Fruit fly (Drosophila melanogaster) whole organism, embryonic: ENCODE measurements around the gene fw.

Source experiments
- Aef1 ChIP-seq: fragments of 200-800 bp; sonication (Bioruptor generic); IDR thresholded peaks from 3 replicates; pipeline ENCODE4 v1.3.6; 2022; ENCODE audit warnings: missing biosample characterization, missing genetic modification characterization
- Awh ChIP-seq: fragments of 200-800 bp; sonication (Bioruptor generic); IDR thresholded peaks from 2 replicates; pipeline ENCODE4, ENCODE4 v1.3.6; 2022; ENCODE audit warnings: missing biosample characterization, missing genetic modification characterization
- Blimp-1 ChIP-seq: fragments of 200-800 bp; sonication (Bioruptor generic); optimal IDR thresholded peaks from 3 replicates; lab custom pipeline; 2018; ENCODE audit warnings: missing biosample characterization, missing genetic modification characterization, mild to moderate bottlenecking, moderate library complexity, missing genetic modification reagents
- CG10366 ChIP-seq: fragments of 200-800 bp; sonication (Bioruptor generic); IDR thresholded peaks from 2 replicates; pipeline ENCODE4 v1.3.6; 2022; ENCODE audit warnings: missing biosample characterization, missing genetic modification characterization
- CG12236 ChIP-seq: fragments of 200-800 bp; sonication (Bioruptor generic); optimal IDR thresholded peaks from 2 replicates; lab custom pipeline; 2016; ENCODE audit warnings: missing biosample characterization, missing genetic modification characterization
- CG12391 ChIP-seq: fragments of 200-800 bp; sonication (Bioruptor generic); optimal IDR thresholded peaks from 3 replicates; lab custom pipeline; 2018; ENCODE audit warnings: missing biosample characterization, mild to moderate bottlenecking, missing genetic modification characterization, moderate library complexity
- CG13775 ChIP-seq: fragments of 200-800 bp; sonication (Bioruptor generic); optimal IDR thresholded peaks from 3 replicates; lab custom pipeline; 2017; ENCODE audit warnings: missing biosample characterization, mild to moderate bottlenecking, missing genetic modification characterization
- CG14710 ChIP-seq: fragments of 200-800 bp; sonication (Bioruptor generic); optimal IDR thresholded peaks from 3 replicates; lab custom pipeline; 2019; ENCODE audit warnings: missing biosample characterization, mild to moderate bottlenecking, missing genetic modification characterization, moderate library complexity
- CG16815 ChIP-seq: fragments of 200-800 bp; sonication (Bioruptor generic); optimal IDR thresholded peaks from 3 replicates; lab custom pipeline; 2017; ENCODE audit warnings: missing biosample characterization, mild to moderate bottlenecking, missing genetic modification characterization
- CG2678 ChIP-seq: fragments of 200-800 bp; sonication (Bioruptor generic); optimal IDR thresholded peaks from 3 replicates; lab custom pipeline; 2019; ENCODE audit warnings: missing biosample characterization, mild to moderate bottlenecking, missing genetic modification characterization, moderate library complexity
- CG2712 ChIP-seq: fragments of 200-800 bp; optimal IDR thresholded peaks from 3 replicates; lab custom pipeline; 2019; ENCODE audit warnings: missing biosample characterization, mild to moderate bottlenecking, missing genetic modification characterization, moderate library complexity
- CG32767 ChIP-seq: fragments of 200-800 bp; sonication (Bioruptor generic); IDR thresholded peaks from 2 replicates; pipeline ENCODE4 v1.3.6; 2022; ENCODE audit warnings: missing biosample characterization, missing genetic modification characterization
- CG32772 ChIP-seq: fragments of 200-800 bp; sonication (Bioruptor generic); IDR thresholded peaks from 2 replicates; pipeline ENCODE4 v1.3.6; 2022; ENCODE audit warnings: missing biosample characterization, missing genetic modification characterization
- CG3407 ChIP-seq: fragments of 200-800 bp; sonication (Bioruptor generic); optimal IDR thresholded peaks from 2 replicates; lab custom pipeline; 2018; ENCODE audit warnings: missing biosample characterization, mild to moderate bottlenecking, missing genetic modification characterization
- CG4360 ChIP-seq: fragments of 200-800 bp; sonication (Bioruptor generic); IDR thresholded peaks from 2 replicates; pipeline ENCODE4 v1.3.6; 2022; ENCODE audit warnings: missing biosample characterization, missing genetic modification characterization
- CG4404 ChIP-seq: fragments of 200-800 bp; sonication (Bioruptor generic); IDR thresholded peaks from 2 replicates; pipeline ENCODE4 v1.3.6; 2022; ENCODE audit warnings: missing biosample characterization, missing genetic modification characterization
- CG4424 ChIP-seq: fragments of 200-800 bp; sonication (Bioruptor generic); optimal IDR thresholded peaks from 3 replicates; lab custom pipeline; 2016; ENCODE audit warnings: missing biosample characterization, missing genetic modification characterization
- CG4707 ChIP-seq: fragments of 200-800 bp; sonication (Bioruptor generic); optimal IDR thresholded peaks from 2 replicates; lab custom pipeline; 2018; ENCODE audit warnings: missing biosample characterization, mild to moderate bottlenecking, missing genetic modification characterization, moderate library complexity
- CG5953 ChIP-seq: fragments of 200-800 bp; sonication (Bioruptor generic); IDR thresholded peaks from 2 replicates; pipeline ENCODE4 v1.3.6; 2022; ENCODE audit warnings: missing biosample characterization, missing genetic modification characterization
- CG6813 ChIP-seq: fragments of 200-800 bp; sonication (Bioruptor generic); optimal IDR thresholded peaks from 2 replicates; lab custom pipeline; 2017; ENCODE audit warnings: missing biosample characterization, missing genetic modification characterization, mild to moderate bottlenecking, moderate library complexity, missing genetic modification reagents
- CG7357 ChIP-seq: fragments of 200-800 bp; sonication (Bioruptor generic); IDR thresholded peaks from 3 replicates; pipeline ENCODE4 v1.3.6; 2022; ENCODE audit warnings: missing biosample characterization, missing genetic modification characterization
- CG7839 ChIP-seq: fragments of 200-800 bp; sonication (Bioruptor generic); optimal IDR thresholded peaks from 3 replicates; lab custom pipeline; 2018; ENCODE audit warnings: missing biosample characterization, mild to moderate bottlenecking, missing genetic modification characterization, moderate library complexity
- CG7928 ChIP-seq: fragments of 200-800 bp; sonication (Bioruptor generic); optimal IDR thresholded peaks from 2 replicates; lab custom pipeline; 2017; ENCODE audit warnings: missing biosample characterization, mild to moderate bottlenecking, missing genetic modification characterization
- CG8924 ChIP-seq: fragments of 200-800 bp; optimal IDR thresholded peaks from 3 replicates; lab custom pipeline; 2019; ENCODE audit warnings: missing biosample characterization, mild to moderate bottlenecking, missing genetic modification characterization, moderate library complexity
- CG9817 ChIP-seq: fragments of 200-800 bp; sonication (Bioruptor generic); optimal IDR thresholded peaks from 2 replicates; lab custom pipeline; 2018; ENCODE audit warnings: missing biosample characterization, mild to moderate bottlenecking, missing genetic modification characterization, moderate library complexity
- E2f2 ChIP-seq: fragments of 200-800 bp; sonication (Bioruptor generic); IDR thresholded peaks from 2 replicates; pipeline ENCODE4 v1.3.6; 2022; ENCODE audit warnings: missing biosample characterization, missing genetic modification characterization
- ERR ChIP-seq: fragments of 200-800 bp; sonication (Bioruptor generic); optimal IDR thresholded peaks from 2 replicates; lab custom pipeline; 2016; ENCODE audit warnings: missing biosample characterization, missing genetic modification characterization
- Fer1 ChIP-seq: fragments of 200-800 bp; sonication (Bioruptor generic); optimal IDR thresholded peaks from 2 replicates; lab custom pipeline; 2017; ENCODE audit warnings: missing biosample characterization, mild to moderate bottlenecking, missing genetic modification characterization
- H2.0 ChIP-seq: fragments of 200-800 bp; sonication (Bioruptor generic); IDR thresholded peaks from 2 replicates; pipeline ENCODE4 v1.3.6; 2022; ENCODE audit warnings: missing biosample characterization, missing genetic modification characterization
- HHEX ChIP-seq: fragments of 200-800 bp; sonication (Bioruptor generic); optimal IDR thresholded peaks from 3 replicates; lab custom pipeline; 2017; ENCODE audit warnings: missing biosample characterization, mild to moderate bottlenecking, missing genetic modification characterization, missing genetic modification reagents
- MBD-R2 ChIP-seq: fragments of 200-800 bp; sonication (Bioruptor generic); IDR thresholded peaks from 2 replicates; pipeline ENCODE4 v1.3.6; 2022; ENCODE audit warnings: missing biosample characterization, missing genetic modification characterization
- Mad ChIP-seq: fragments of 200-800 bp; sonication (Bioruptor generic); optimal IDR thresholded peaks from 2 replicates; lab custom pipeline; 2016; ENCODE audit warnings: missing biosample characterization, missing genetic modification characterization
- Med ChIP-seq: fragments of 200-800 bp; sonication (Bioruptor generic); peaks from one replicate; lab custom pipeline; 2016; ENCODE audit warnings: missing biosample characterization, missing genetic modification characterization, mild to moderate bottlenecking, inconsistent platforms, moderate library complexity
- Myb ChIP-seq: fragments of 200-800 bp; sonication (Bioruptor generic); optimal IDR thresholded peaks from 2 replicates; lab custom pipeline; 2016; ENCODE audit warnings: missing biosample characterization, missing genetic modification characterization
- ab ChIP-seq: fragments of 200-800 bp; sonication (Bioruptor generic); optimal IDR thresholded peaks from 2 replicates; lab custom pipeline; 2016; ENCODE audit warnings: missing biosample characterization, missing genetic modification characterization
- al ChIP-seq: fragments of 200-800 bp; sonication (Bioruptor generic); IDR thresholded peaks from 2 replicates; pipeline ENCODE4 v1.3.6; 2022; ENCODE audit warnings: missing biosample characterization, missing genetic modification characterization
- ato ChIP-seq: fragments of 200-800 bp; sonication (Bioruptor generic); IDR thresholded peaks from 2 replicates; pipeline ENCODE4 v1.3.6; 2022; ENCODE audit warnings: missing biosample characterization, missing genetic modification characterization; ENCODE audit not compliant: partially characterized antibody
- bigmax ChIP-seq: fragments of 200-800 bp; sonication (Bioruptor generic); optimal IDR thresholded peaks from 2 replicates; lab custom pipeline; 2018; ENCODE audit warnings: missing biosample characterization, mild to moderate bottlenecking, missing genetic modification characterization
- cg ChIP-seq: fragments of 200-800 bp; sonication (Bioruptor generic); optimal IDR thresholded peaks from 3 replicates; lab custom pipeline; 2019; ENCODE audit warnings: missing biosample characterization, mild to moderate bottlenecking, missing genetic modification characterization, moderate library complexity
- exex ChIP-seq: fragments of 200-800 bp; sonication (Bioruptor generic); optimal IDR thresholded peaks from 4 replicates; lab custom pipeline; 2018; ENCODE audit warnings: missing biosample characterization, mild to moderate bottlenecking, missing genetic modification characterization, moderate library complexity
- inv ChIP-seq: fragments of 200-800 bp; sonication (Bioruptor generic); IDR thresholded peaks from 2 replicates; pipeline ENCODE4 v1.3.6; 2022; ENCODE audit warnings: missing biosample characterization, missing genetic modification characterization; ENCODE audit not compliant: partially characterized antibody
- nmo ChIP-seq: fragments of 200-800 bp; sonication (Bioruptor generic); optimal IDR thresholded peaks from 2 replicates; lab custom pipeline; 2018; ENCODE audit warnings: missing biosample characterization, mild to moderate bottlenecking, missing genetic modification characterization, moderate library complexity
- pho ChIP-seq: fragments of 200-800 bp; sonication (Bioruptor generic); optimal IDR thresholded peaks from 2 replicates; lab custom pipeline; 2016; ENCODE audit warnings: missing biosample characterization, missing genetic modification characterization
- pita ChIP-seq: fragments of 200-800 bp; sonication (Bioruptor generic); optimal IDR thresholded peaks from 2 replicates; lab custom pipeline; 2017; ENCODE audit warnings: missing biosample characterization, mild to moderate bottlenecking, missing genetic modification characterization
- sens ChIP-seq: fragments of 200-800 bp; sonication (Bioruptor generic); peaks from one replicate; lab custom pipeline; 2016; ENCODE audit warnings: missing biosample characterization, missing genetic modification characterization
- slbo ChIP-seq: fragments of 200-800 bp; sonication (Bioruptor generic); IDR thresholded peaks from 2 replicates; pipeline ENCODE4 v1.3.6; 2022; ENCODE audit warnings: missing biosample characterization, missing genetic modification characterization
- tin ChIP-seq: fragments of 200-800 bp; sonication (Bioruptor generic); optimal IDR thresholded peaks from 3 replicates; lab custom pipeline; 2016; ENCODE audit warnings: missing biosample characterization, missing genetic modification characterization
- twi ChIP-seq: fragments of 200-800 bp; optimal IDR thresholded peaks from 2 replicates; lab custom pipeline; 2019; ENCODE audit warnings: missing biosample characterization, mild to moderate bottlenecking, missing genetic modification characterization, moderate library complexity
- vnd ChIP-seq: fragments of 200-800 bp; sonication (Bioruptor generic); IDR thresholded peaks from 3 replicates; pipeline ENCODE4 v1.3.6; 2022; ENCODE audit warnings: missing biosample characterization, missing genetic modification characterization; ENCODE audit not compliant: partially characterized antibody
- zf30C ChIP-seq: fragments of 200-800 bp; sonication (Bioruptor generic); optimal IDR thresholded peaks from 3 replicates; lab custom pipeline; 2018; ENCODE audit warnings: missing biosample characterization, mild to moderate bottlenecking, missing genetic modification characterization

The fw gene

DNA sequence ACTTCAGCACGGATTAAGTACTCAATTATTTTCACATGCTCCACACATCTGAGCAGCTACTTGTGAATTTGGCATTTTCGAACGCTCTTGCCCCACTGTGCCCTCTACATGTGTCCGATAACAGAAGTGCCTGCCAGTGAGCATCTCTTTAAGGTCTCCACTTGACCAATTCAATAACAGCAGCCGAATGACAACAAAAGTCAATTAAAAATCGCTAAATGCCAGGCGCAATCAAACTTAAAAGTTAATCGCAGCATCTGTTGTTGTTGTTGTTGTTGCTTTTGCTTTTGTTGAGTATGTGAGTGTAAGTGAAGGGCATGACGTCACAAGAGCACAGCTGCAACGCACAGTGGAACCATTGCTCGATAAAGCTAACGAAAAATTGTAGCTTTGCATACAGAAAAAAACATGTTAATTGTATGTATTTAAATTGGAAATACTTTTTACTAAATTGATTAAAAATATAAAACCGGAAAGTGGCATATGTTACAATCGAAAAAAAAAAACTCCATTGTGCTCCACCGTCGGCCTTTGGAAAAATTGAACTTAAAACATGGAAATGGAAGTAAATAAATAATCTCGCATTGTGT is 11.2 kb upstream of the fw start:
- TF ChIP-seq vnd (GFP tag; lab: Robert Waterston, UW) (no peak), Awh (0 out of 2 replicates have a peak, but pooled peaks have one; percentile 36), inv (GFP tag; lab: Robert Waterston, UW) (0 out of 2 replicates have a peak, but pooled peaks have one; percentile 9), zf30C (GFP tag; lab: Kevin White, UChicago) (no peak), CG7928 (GFP tag; lab: Kevin White, UChicago) (no peak), CG12391 (peak; percentile 36), bigmax (GFP tag; lab: Kevin White, UChicago) (no peak), CG14710 (tag; lab: Kevin White, UChicago) (peak; percentile 15), CG4360 (peak; percentile 81), CG7357 (GFP tag; lab: Robert Waterston, UW) (0 out of 3 replicates have a peak, but pooled peaks have one; percentile 22), Aef1 (peak; percentile 19; the same call in 2 of the 3 replicates), Blimp-1 (GFP tag; lab: Kevin White, UChicago) (peak; percentile 29), pita (no peak), Mad (GFP tag; lab: Kevin White, UChicago) (peak; percentile 14), CG6813 (GFP tag; lab: Kevin White, UChicago) (peak; percentile 13), ERR (peak; percentile 9), CG7839 (tag; lab: Kevin White, UChicago) (peak; percentile 44), CG9817 (tag; lab: Kevin White, UChicago) (no peak), Med (GFP tag; lab: Kevin White, UChicago) (peak; percentile 82), CG4424 (peak; percentile 21), CG13775 (GFP tag; lab: Kevin White, UChicago) (peak; percentile 4), CG5953 (GFP tag; lab: Robert Waterston, UW) (no peak), CG4404 (GFP tag; lab: Robert Waterston, UW) (no peak), slbo (GFP tag; lab: Robert Waterston, UW) (peak; percentile 25), Myb (no peak), CG3407 (GFP tag; lab: Kevin White, UChicago) (no peak), CG12236 (GFP tag; lab: Kevin White, UChicago) (no peak), HHEX (peak; percentile 14), al (GFP tag; lab: Robert Waterston, UW) (no peak), CG32767 (GFP tag; lab: Robert Waterston, UW) (no peak), sens (peak; percentile 86), CG4707 (GFP tag; lab: Kevin White, UChicago) (peak; percentile 10), pho (GFP tag; lab: Kevin White, UChicago) (no peak), CG16815 (GFP tag; lab: Kevin White, UChicago) (no peak), H2.0 (GFP tag; lab: Robert Waterston, UW) (peak; percentile 30), MBD-R2 (GFP tag; lab: Robert Waterston, UW) (no peak), CG2712 (tag; lab: Kevin White, UChicago) (peak; percentile 17), CG8924 (tag; lab: Kevin White, UChicago) (peak; percentile 6), twi (no peak), Fer1 (GFP tag; lab: Kevin White, UChicago) (no peak), CG10366 (peak; percentile 34), CG32772 (GFP tag; lab: Robert Waterston, UW) (peak; percentile 46), CG2678 (tag; lab: Kevin White, UChicago) (no peak), E2f2 (peak; percentile 34; the same call in 1 of the 2 replicates), nmo (GFP tag; lab: Kevin White, UChicago) (peak; percentile 22), ab (no peak), tin (GFP tag; lab: Kevin White, UChicago) (peak; percentile 28), exex (peak; percentile 2), ato (GFP tag; lab: Robert Waterston, UW) (no peak), cg (GFP tag; lab: Kevin White, UChicago) (peak; percentile 42)
